Worm (Caenorhabditis elegans) whole organism, young adult: ENCODE data around the gene pqn-36.
A peak's percentile ranks its signal among the peaks of the same experiment; 100 is the strongest.

Experiments used
- B0019.2 ChIP-seq: fragments of 200-800 bp; sonication (Bioruptor generic); conservative IDR thresholded peaks from 2 replicates; pipeline ENCODE4 v1.3.6; 2022; ENCODE audit warnings: missing genetic modification reagents, missing genetic modification characterization, missing compliant biosample characterization
- B0035.1 ChIP-seq: sonication (generic microtip); optimal IDR thresholded peaks from 2 replicates; lab custom pipeline; 2016; ENCODE audit warnings: missing genetic modification characterization, mild to moderate bottlenecking, missing compliant biosample characterization, missing genotype, missing genetic modification reagents
- C17E4.6 ChIP-seq: fragments of 200-800 bp; sonication (Bioruptor generic); IDR thresholded peaks from 2 replicates; pipeline ENCODE4 v1.3.6; 2022; ENCODE audit warnings: missing genetic modification reagents, missing genetic modification characterization, missing compliant biosample characterization
- D2030.7 ChIP-seq: fragments of 200-800 bp; sonication (Bioruptor generic); IDR thresholded peaks from 2 replicates; pipeline ENCODE4 v1.3.6; 2022; ENCODE audit warnings: missing genetic modification reagents, missing genetic modification characterization, missing compliant biosample characterization
- F10E7.11 ChIP-seq: sonication (generic microtip); optimal IDR thresholded peaks from 2 replicates; lab custom pipeline; 2017; ENCODE audit warnings: mild to moderate bottlenecking, missing genetic modification characterization, moderate library complexity, missing compliant biosample characterization
- F23B12.7 ChIP-seq: sonication (generic microtip); optimal IDR thresholded peaks from 2 replicates; lab custom pipeline; 2017; ENCODE audit warnings: missing genetic modification characterization, mild to moderate bottlenecking, missing compliant biosample characterization, antibody characterized with exemption, moderate library complexity; ENCODE audit not compliant: insufficient read depth
- K12H6.12 ChIP-seq: fragments of 200-800 bp; sonication (Bioruptor generic); optimal IDR thresholded peaks from 2 replicates; lab custom pipeline; 2018; ENCODE audit warnings: mild to moderate bottlenecking, missing genetic modification characterization, missing compliant biosample characterization
- Y53F4B.3 ChIP-seq: fragments of 200-800 bp; sonication (Bioruptor generic); IDR thresholded peaks from 2 replicates; pipeline ENCODE4 v1.3.6; 2022; ENCODE audit warnings: missing genetic modification reagents, missing genetic modification characterization, missing compliant biosample characterization
- Y67H2A.10 ChIP-seq: fragments of 200-800 bp; sonication (Bioruptor generic); conservative IDR thresholded peaks from 2 replicates; pipeline ENCODE4 v1.3.6; 2022; ENCODE audit warnings: missing genetic modification reagents, missing genetic modification characterization, missing compliant biosample characterization
- Y79H2A.3 ChIP-seq: fragments of 200-800 bp; sonication (Bioruptor generic); conservative IDR thresholded peaks from 2 replicates; pipeline ENCODE4 v1.3.6; 2022; ENCODE audit warnings: missing genetic modification reagents, missing genetic modification characterization, missing compliant biosample characterization
- ama-1 ChIP-seq, 3 experiments: fragments of 150-350 bp in 1 of 3; sonication (generic microtip) in 2 of 3; optimal IDR thresholded peaks; 2 replicates each; lab custom pipeline; 2014 to 2018; ENCODE audit warnings: missing biosample characterization in 2 of 3, missing genetic modification characterization in 2 of 3, missing genetic modification reagents in 2 of 3
- attf-3 ChIP-seq: fragments of 200-800 bp; sonication (Bioruptor generic); conservative IDR thresholded peaks from 2 replicates; pipeline ENCODE4 v1.3.6; 2022; ENCODE audit warnings: missing genetic modification reagents, missing genetic modification characterization, missing compliant biosample characterization
- cebp-1 ChIP-seq, 2 experiments: fragments of 200-800 bp in 1 of 2; sonication (Bioruptor generic) in 1 of 2; sonication (generic microtip) in 1 of 2; IDR thresholded peaks in 1 of 2; optimal IDR thresholded peaks in 1 of 2; 2 replicates each; pipeline versions ENCODE4 v1.3.6 to Lab custom; 2017 to 2022; ENCODE audit warnings: missing compliant biosample characterization in 2 of 2, missing genetic modification characterization in 2 of 2, mild to moderate bottlenecking in 1 of 2, missing genetic modification reagents in 1 of 2, moderate library complexity in 1 of 2
- cebp-2 ChIP-seq: fragments of 200-800 bp; sonication (Bioruptor generic); IDR thresholded peaks from 2 replicates; pipeline ENCODE4 v1.3.6; 2022; ENCODE audit warnings: missing genetic modification characterization, missing compliant biosample characterization
- ceh-91 ChIP-seq: fragments of 200-800 bp; sonication (Bioruptor generic); IDR thresholded peaks from 2 replicates; pipeline ENCODE4 v1.3.6; 2022; ENCODE audit warnings: missing genetic modification reagents, missing genetic modification characterization, missing compliant biosample characterization
- chd-7 ChIP-seq: sonication (generic microtip); optimal IDR thresholded peaks from 2 replicates; lab custom pipeline; 2016; ENCODE audit warnings: mild to moderate bottlenecking, missing genetic modification characterization, moderate library complexity, missing compliant biosample characterization
- dox-1 ChIP-seq: fragments of 200-800 bp; sonication (Bioruptor generic); IDR thresholded peaks from 2 replicates; pipeline ENCODE4 v1.3.6; 2022; ENCODE audit warnings: missing genetic modification reagents, missing genetic modification characterization, missing compliant biosample characterization
- dpff-1 ChIP-seq: sonication (generic microtip); optimal IDR thresholded peaks from 2 replicates; lab custom pipeline; 2017; ENCODE audit warnings: mild to moderate bottlenecking, missing genetic modification characterization, missing compliant biosample characterization
- him-1 ChIP-seq: sonication (generic microtip); optimal IDR thresholded peaks from 2 replicates; lab custom pipeline; 2016; ENCODE audit warnings: missing genotype, missing genetic modification reagents, missing genetic modification characterization, missing compliant biosample characterization
- hlh-12 ChIP-seq: sonication (generic microtip); optimal IDR thresholded peaks from 2 replicates; lab custom pipeline; 2016; ENCODE audit warnings: missing genetic modification characterization, missing compliant biosample characterization
- lin-26 ChIP-seq: fragments of 200-800 bp; sonication (Bioruptor generic); IDR thresholded peaks from 2 replicates; pipeline ENCODE4 v1.3.6; 2022; ENCODE audit warnings: missing genetic modification reagents, missing genetic modification characterization, missing compliant biosample characterization
- lin-35 ChIP-seq, 3 experiments: fragments of 150-350 bp in 2 of 3; sonication (generic microtip) in 1 of 3; optimal IDR thresholded peaks; 2 replicates each; lab custom pipeline; 2014 to 2018; ENCODE audit warnings: missing biosample characterization in 3 of 3, missing genetic modification characterization in 3 of 3, missing genetic modification reagents in 3 of 3
- lin-40 ChIP-seq: sonication (generic microtip); optimal IDR thresholded peaks from 2 replicates; lab custom pipeline; 2016; ENCODE audit warnings: missing genetic modification characterization, mild to moderate bottlenecking, missing compliant biosample characterization, missing genotype, missing genetic modification reagents
- lir-1 ChIP-seq: fragments of 200-800 bp; sonication (Bioruptor generic); conservative IDR thresholded peaks from 2 replicates; pipeline ENCODE4 v1.3.6; 2022; ENCODE audit warnings: missing genetic modification reagents, missing genetic modification characterization, missing compliant biosample characterization
- lsl-1 ChIP-seq: fragments of 200-800 bp; sonication (Bioruptor generic); optimal IDR thresholded peaks from 2 replicates; lab custom pipeline; 2018; ENCODE audit warnings: mild to moderate bottlenecking, missing genetic modification characterization, moderate library complexity, missing compliant biosample characterization
- nhr-80 ChIP-seq: sonication (generic microtip); optimal IDR thresholded peaks from 2 replicates; lab custom pipeline; 2016; ENCODE audit warnings: missing genetic modification characterization, missing compliant biosample characterization
- pbrm-1 ChIP-seq: fragments of 200-800 bp; sonication (Bioruptor generic); IDR thresholded peaks from 2 replicates; pipeline ENCODE4 v1.3.6; 2022; ENCODE audit warnings: missing genetic modification reagents, missing genetic modification characterization, missing compliant biosample characterization
- pha-4 ChIP-seq: fragments of 150-350 bp; sonication (generic microtip); optimal IDR thresholded peaks from 2 replicates; lab custom pipeline; 2014; ENCODE audit warnings: missing biosample characterization, missing genetic modification reagents, missing genetic modification characterization
- snpc-1.1 ChIP-seq: sonication (generic microtip); optimal IDR thresholded peaks from 2 replicates; lab custom pipeline; 2017; ENCODE audit warnings: missing genetic modification characterization, mild to moderate bottlenecking, missing compliant biosample characterization, antibody characterized with exemption, moderate library complexity, missing genotype, missing genetic modification reagents; ENCODE audit not compliant: insufficient read depth
- somi-1 ChIP-seq: fragments of 200-800 bp; sonication (Bioruptor generic); optimal IDR thresholded peaks from 2 replicates; lab custom pipeline; 2018; ENCODE audit warnings: mild to moderate bottlenecking, missing genetic modification characterization, missing compliant biosample characterization
- sptf-2 ChIP-seq: fragments of 200-800 bp; sonication (Bioruptor generic); optimal IDR thresholded peaks from 2 replicates; lab custom pipeline; 2018; ENCODE audit warnings: mild to moderate bottlenecking, missing genetic modification characterization, missing compliant biosample characterization
- tlf-1 ChIP-seq: fragments of 200-800 bp; sonication (Bioruptor generic); optimal IDR thresholded peaks from 2 replicates; lab custom pipeline; 2018; ENCODE audit warnings: mild to moderate bottlenecking, missing genetic modification characterization, missing compliant biosample characterization
- unc-62 ChIP-seq: fragments of 150-350 bp; optimal IDR thresholded peaks from 2 replicates; lab custom pipeline; 2014; ENCODE audit warnings: missing biosample characterization, missing genetic modification reagents, missing genetic modification characterization
- zfh-2 ChIP-seq: fragments of 200-800 bp; sonication (Bioruptor generic); conservative IDR thresholded peaks from 2 replicates; pipeline ENCODE4 v1.3.6; 2022; ENCODE audit warnings: missing genetic modification reagents, missing genetic modification characterization, missing compliant biosample characterization
- ztf-26 ChIP-seq: sonication (generic microtip); optimal IDR thresholded peaks from 2 replicates; lab custom pipeline; 2017; ENCODE audit warnings: missing genetic modification characterization, missing compliant biosample characterization
- ztf-6 ChIP-seq: fragments of 200-800 bp; sonication (Bioruptor generic); IDR thresholded peaks from 2 replicates; pipeline ENCODE4 v1.3.6; 2022; ENCODE audit warnings: missing genetic modification reagents, missing genetic modification characterization, missing compliant biosample characterization

Gene pqn-36

DNA sequence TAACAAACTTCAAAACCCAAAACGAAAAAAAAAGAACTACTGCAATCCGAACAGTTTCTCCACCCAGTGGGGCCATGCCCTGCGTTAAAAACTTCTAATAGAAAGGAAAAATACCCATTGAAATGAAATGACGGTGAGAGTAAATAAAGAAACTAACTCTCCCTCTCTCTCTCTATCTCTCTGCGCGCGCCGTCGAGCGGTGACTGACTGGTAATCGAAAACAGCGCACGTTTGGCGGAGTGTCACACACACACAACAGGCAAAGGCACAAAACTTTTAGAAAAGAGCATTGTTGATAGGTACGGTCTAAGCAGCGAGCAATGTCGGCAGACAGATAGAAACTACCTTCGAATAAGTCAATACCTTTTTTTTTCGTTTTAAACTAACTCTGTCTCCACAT, 38.7 kb downstream of the pqn-36 start (continued):
- TF ChIP-seq pha-4 = peak; percentile 14
- no peak for TF ChIP-seq chd-7 (tag; lab: Kevin White, UChicago)
- no peak for TF ChIP-seq lir-1 (GFP tag; lab: Robert Waterston, UW)
- TF ChIP-seq K12H6.12 (tag; lab: Kevin White, UChicago) = peak; percentile 3
- TF ChIP-seq him-1 (tag; lab: Kevin White, UChicago) = no peak
- TF ChIP-seq, all 124 proteins: peak for 7

DNA sequence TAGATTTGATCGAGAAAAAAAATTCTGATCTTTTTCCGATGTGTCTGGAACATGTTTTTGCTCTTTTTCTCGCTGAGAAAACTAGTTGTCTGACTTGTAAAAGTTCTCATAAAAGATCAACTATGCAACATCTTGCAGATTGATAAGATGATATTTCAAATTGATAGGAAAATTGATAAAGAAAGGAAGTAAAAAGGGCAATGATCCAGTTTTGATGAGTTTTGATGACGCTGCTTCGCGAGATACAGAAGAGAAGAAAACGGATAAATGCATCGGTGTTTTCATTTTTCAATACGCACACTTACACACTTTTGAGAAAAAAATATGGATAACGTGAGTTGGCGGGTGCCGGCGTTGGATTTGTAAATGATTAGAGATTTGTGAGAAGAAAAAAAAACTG, 40.0 kb downstream of the pqn-36 start:
- TF ChIP-seq sptf-2 (GFP tag; lab: Kevin White, UChicago) (no peak), B0035.1 (no peak), ztf-6 (GFP tag; lab: Robert Waterston, UW) (no peak), ztf-26 (tag; lab: Kevin White, UChicago) (no peak), B0019.2 (GFP tag; lab: Robert Waterston, UW) (no peak), attf-3 (GFP tag; lab: Robert Waterston, UW) (no peak), F10E7.11 (tag; lab: Kevin White, UChicago) (no peak), Y79H2A.3 (GFP tag; lab: Robert Waterston, UW) (no peak), ceh-91 (GFP tag; lab: Robert Waterston, UW) (no peak), zfh-2 (GFP tag; lab: Robert Waterston, UW) (no peak), chd-7 (tag; lab: Kevin White, UChicago) (no peak), hlh-12 (tag; lab: Kevin White, UChicago) (no peak)
- TF ChIP-seq, all 124 proteins: peak for 0

- TF ChIP-seq pbrm-1 (no peak), ama-1 (optimal IDR thresholded peaks at IDR 0.05; lab: Kevin White, UChicago) (no peak), ama-1 (GFP tag; optimal IDR thresholded peaks at IDR 0.05; lab: Kevin White, UChicago) (no peak), Y79H2A.3 (GFP tag; lab: Robert Waterston, UW) (no peak), C17E4.6 (no peak), Y67H2A.10 (no peak), lsl-1 (GFP tag; lab: Kevin White, UChicago) (no peak), zfh-2 (GFP tag; lab: Robert Waterston, UW) (no peak)
Measured at ce11 chrX:15374668-15375208, 40.6 kb downstream of the pqn-36 start.

DNA sequence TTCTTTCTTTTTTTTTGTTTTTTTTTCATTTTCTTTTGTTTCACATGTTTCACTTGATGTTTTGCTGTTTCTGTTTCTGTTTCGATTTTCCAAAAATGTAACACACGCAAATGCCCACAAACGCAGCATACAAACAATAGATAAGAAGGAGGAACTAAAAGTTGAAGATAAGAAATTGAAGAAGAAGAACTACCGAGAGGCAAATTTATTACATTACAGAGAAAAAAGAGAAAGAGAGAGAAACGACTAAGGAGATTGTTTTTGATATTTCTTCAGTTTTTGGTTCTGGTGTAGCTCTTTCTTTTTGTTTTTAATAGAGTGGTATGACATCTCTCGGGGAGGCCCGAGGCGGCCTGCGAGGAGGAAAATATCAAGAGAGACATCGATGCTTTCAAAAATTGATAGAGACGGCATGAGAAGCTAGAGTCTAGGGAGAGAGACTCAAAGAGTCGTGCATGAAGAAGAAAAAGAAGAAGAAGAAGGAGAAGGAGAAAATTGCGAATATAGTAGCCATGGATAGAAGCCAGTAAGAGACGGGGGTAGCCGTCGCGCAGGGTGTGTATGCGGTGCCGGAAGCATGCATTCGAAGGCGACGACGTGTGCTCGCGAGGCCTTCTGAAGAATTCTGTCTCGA, 41.8 kb downstream of the pqn-36 start:
- no peak for TF ChIP-seq cebp-1 (GFP tag; IDR thresholded peaks at IDR 0.05; lab: Robert Waterston, UW)
- peak; percentile 26 for TF ChIP-seq cebp-1 (tag; optimal IDR thresholded peaks at IDR 0.05; lab: Kevin White, UChicago)
- peak; percentile 87 for TF ChIP-seq zfh-2 (GFP tag; lab: Robert Waterston, UW)
- peak in 1 of 3 experiments; percentile 19 for TF ChIP-seq lin-35 (GFP tag; optimal IDR thresholded peaks at IDR 0.05; lab: Kevin White, UChicago)
- TF ChIP-seq ztf-6 (GFP tag; lab: Robert Waterston, UW) = no peak
- no peak for TF ChIP-seq cebp-2 (GFP tag; lab: Robert Waterston, UW)
- peak; percentile 21 for TF ChIP-seq lin-40 (tag; lab: Kevin White, UChicago)
- no peak for TF ChIP-seq dpff-1 (tag; lab: Kevin White, UChicago)
- peak; percentile 11 for TF ChIP-seq F23B12.7 (tag; lab: Kevin White, UChicago)
- no peak for TF ChIP-seq D2030.7
- TF ChIP-seq nhr-80 = peak; percentile 65
- TF ChIP-seq tlf-1 (GFP tag; lab: Kevin White, UChicago) = no peak
- peak; percentile 9 for TF ChIP-seq somi-1 (GFP tag; lab: Kevin White, UChicago)
- no peak for TF ChIP-seq snpc-1.1 (tag; lab: Kevin White, UChicago)
- TF ChIP-seq lin-26 (GFP tag; lab: Robert Waterston, UW) = no peak
- peak; percentile 43 for TF ChIP-seq K12H6.12 (tag; lab: Kevin White, UChicago)
- TF ChIP-seq dox-1 (GFP tag; lab: Robert Waterston, UW) = 0 out of 2 replicates have a peak, but pooled peaks have one; percentile 15
- no peak for TF ChIP-seq Y53F4B.3 (GFP tag; lab: Robert Waterston, UW)
- TF ChIP-seq unc-62 (GFP tag; lab: Kevin White, UChicago) = no peak
